Worm (Caenorhabditis elegans): Measurements from ENCODE around the gene col-95.

DNA sequence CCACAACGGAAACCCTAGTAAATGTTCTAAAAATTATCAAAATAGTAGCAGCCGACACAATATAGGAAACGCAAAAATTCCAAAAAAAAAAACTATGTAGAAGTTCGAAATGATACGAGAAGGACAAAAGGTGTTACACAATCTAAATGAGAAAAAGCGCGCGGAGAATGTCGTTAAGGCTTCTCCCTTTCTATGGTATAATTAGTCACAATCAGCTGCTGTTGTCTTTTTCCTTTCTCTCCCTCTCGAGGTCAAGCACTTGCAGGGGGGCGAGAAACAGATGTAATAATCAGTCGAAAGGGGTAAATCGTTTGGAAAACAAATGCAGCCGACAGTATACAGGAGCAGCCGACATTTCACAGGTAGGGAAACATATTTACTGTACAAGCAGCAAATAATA, 27.7 kb downstream of the col-95 start:
- TF ChIP-seq ztf-29 (GFP tag; IDR thresholded peaks at IDR 0.05) (no peak), flt-1 (GFP tag; IDR thresholded peaks at IDR 0.05) (no peak), tab-1 (GFP tag; IDR thresholded peaks at IDR 0.05) (no peak), ref-1 (GFP tag; conservative IDR thresholded peaks at IDR 0.05) (no peak), T22C8.4 (GFP tag; IDR thresholded peaks at IDR 0.05) (no peak), cog-1 (tag; optimal IDR thresholded peaks at IDR 0.05) (no peak)

Data from whole organism, midembryonic.